Worm (Caenorhabditis elegans) whole organism, L1 larva: ENCODE measurements around the gene ced-8.
A peak's percentile ranks its signal among the peaks of the same experiment; 100 is the strongest.

Source experiments
- C34B4.2 ChIP-seq: sonication (generic microtip); optimal IDR thresholded peaks from 2 replicates; lab custom pipeline; 2017; ENCODE audit warnings: mild to moderate bottlenecking, missing genetic modification characterization, missing compliant biosample characterization
- aha-1 ChIP-seq: fragments of 150-350 bp; optimal IDR thresholded peaks from 2 replicates; lab custom pipeline; 2014; ENCODE audit warnings: missing biosample characterization, missing genetic modification characterization
- blmp-1 ChIP-seq: fragments of 150-350 bp; optimal IDR thresholded peaks from 2 replicates; lab custom pipeline; 2014; ENCODE audit warnings: missing biosample characterization, missing genetic modification characterization
- ceh-82 ChIP-seq, 3 experiments: fragments of 150-350 bp in 1 of 3; sonication (generic microtip) in 2 of 3; optimal IDR thresholded peaks; 2 replicates each; lab custom pipeline; 2014 to 2017; ENCODE audit warnings: missing biosample characterization in 3 of 3, missing genetic modification characterization in 3 of 3
- ceh-88 ChIP-seq: fragments of 200-800 bp; sonication (Bioruptor generic); IDR thresholded peaks from 2 replicates; pipeline ENCODE4 v1.3.6; 2022; ENCODE audit warnings: missing genetic modification characterization, missing compliant biosample characterization
- ceh-90 ChIP-seq: sonication (generic microtip); optimal IDR thresholded peaks from 2 replicates; lab custom pipeline; 2016; ENCODE audit warnings: missing genetic modification characterization, missing compliant biosample characterization
- ces-1 ChIP-seq: fragments of 150-350 bp; optimal IDR thresholded peaks from 2 replicates; lab custom pipeline; 2014; ENCODE audit warnings: missing biosample characterization, missing genetic modification reagents, missing genetic modification characterization
- dpl-1 ChIP-seq, 3 experiments: fragments of 150-350 bp in 2 of 3; sonication (generic microtip) in 1 of 3; optimal IDR thresholded peaks; 2 replicates each; lab custom pipeline; 2014 to 2017; ENCODE audit warnings: missing biosample characterization in 3 of 3, missing genetic modification characterization in 3 of 3, missing genetic modification reagents in 3 of 3
- dsc-1 ChIP-seq: sonication (generic microtip); optimal IDR thresholded peaks from 2 replicates; lab custom pipeline; 2016; ENCODE audit warnings: mild to moderate bottlenecking, missing genetic modification characterization, missing compliant biosample characterization
- efl-3 ChIP-seq: fragments of 200-800 bp; sonication (Bioruptor generic); optimal IDR thresholded peaks from 2 replicates; lab custom pipeline; 2018; ENCODE audit warnings: mild to moderate bottlenecking, missing genetic modification characterization, missing compliant biosample characterization
- egl-13 ChIP-seq: sonication (generic microtip); optimal IDR thresholded peaks from 2 replicates; lab custom pipeline; 2016; ENCODE audit warnings: missing genotype, missing genetic modification reagents, missing genetic modification characterization, missing compliant biosample characterization
- egl-27 ChIP-seq, 2 experiments: fragments of 150-350 bp in 1 of 2; sonication (generic microtip); optimal IDR thresholded peaks; 3 replicates each; lab custom pipeline; 2017 to 2018; ENCODE audit warnings: missing biosample characterization in 2 of 2, missing genetic modification characterization in 2 of 2, missing genetic modification reagents in 2 of 2
- elt-3 ChIP-seq, 6 experiments: fragments of 150-350 bp in 1 of 6; sonication (generic microtip); optimal IDR thresholded peaks; 2 replicates each; lab custom pipeline; 2017 to 2018; ENCODE audit warnings: missing biosample characterization in 6 of 6, missing genetic modification characterization in 6 of 6, inconsistent platforms in 1 of 6
- fkh-8 ChIP-seq: sonication (generic microtip); optimal IDR thresholded peaks from 2 replicates; lab custom pipeline; 2016; ENCODE audit warnings: mild to moderate bottlenecking, missing genetic modification characterization, missing compliant biosample characterization
- fos-1 ChIP-seq: fragments of 150-350 bp; optimal IDR thresholded peaks from 2 replicates; lab custom pipeline; 2014; ENCODE audit warnings: missing biosample characterization, missing genetic modification characterization
- hlh-17 ChIP-seq: fragments of 200-800 bp; sonication (Bioruptor generic); optimal IDR thresholded peaks from 2 replicates; lab custom pipeline; 2018; ENCODE audit warnings: missing genetic modification characterization, mild to moderate bottlenecking, missing compliant biosample characterization, moderate library complexity, borderline replicate concordance
- hlh-4 ChIP-seq: sonication (generic microtip); optimal IDR thresholded peaks from 2 replicates; lab custom pipeline; 2016; ENCODE audit warnings: mild to moderate bottlenecking, missing genetic modification characterization, missing compliant biosample characterization
- hpl-2 ChIP-seq: fragments of 150-350 bp; optimal IDR thresholded peaks from 2 replicates; lab custom pipeline; 2014; ENCODE audit warnings: missing biosample characterization, missing genetic modification reagents, missing genetic modification characterization
- irx-1 ChIP-seq: sonication (generic microtip); optimal IDR thresholded peaks from 2 replicates; lab custom pipeline; 2016; ENCODE audit warnings: missing genetic modification characterization, missing compliant biosample characterization
- isw-1 ChIP-seq: fragments of 200-800 bp; sonication (Bioruptor generic); IDR thresholded peaks from 2 replicates; pipeline ENCODE4 v1.3.6; 2022; ENCODE audit warnings: missing genetic modification characterization, missing compliant biosample characterization
- lin-15B ChIP-seq: fragments of 150-350 bp; sonication (generic microtip); optimal IDR thresholded peaks from 3 replicates; lab custom pipeline; 2014; ENCODE audit warnings: missing biosample characterization, missing genetic modification characterization
- lin-35 ChIP-seq, 2 experiments: fragments of 150-350 bp; optimal IDR thresholded peaks; 2 replicates each; lab custom pipeline; 2014; ENCODE audit warnings: missing biosample characterization in 2 of 2, missing genetic modification characterization in 2 of 2, missing genetic modification reagents in 2 of 2
- lir-3 ChIP-seq: sonication (generic microtip); optimal IDR thresholded peaks from 2 replicates; lab custom pipeline; 2016; ENCODE audit warnings: mild to moderate bottlenecking, missing genetic modification characterization, moderate library complexity, missing compliant biosample characterization; ENCODE audit not compliant: poor library complexity
- mab-9 ChIP-seq: fragments of 200-800 bp; sonication (Bioruptor generic); IDR thresholded peaks from 2 replicates; pipeline ENCODE4 v1.3.6; 2022; ENCODE audit warnings: missing genetic modification reagents, missing genetic modification characterization, missing compliant biosample characterization
- mdl-1 ChIP-seq, 2 experiments: fragments of 150-350 bp; optimal IDR thresholded peaks; 2 replicates each; lab custom pipeline; 2014 to 2017; ENCODE audit warnings: missing biosample characterization in 2 of 2, missing genetic modification characterization in 2 of 2, inconsistent platforms in 1 of 2
- mef-2 ChIP-seq: fragments of 150-350 bp; optimal IDR thresholded peaks from 2 replicates; lab custom pipeline; 2014; ENCODE audit warnings: missing biosample characterization, missing genetic modification characterization
- nhr-11 ChIP-seq: fragments of 150-350 bp; optimal IDR thresholded peaks from 2 replicates; lab custom pipeline; 2014; ENCODE audit warnings: missing biosample characterization, missing genetic modification characterization
- nhr-12 ChIP-seq: sonication (generic microtip); optimal IDR thresholded peaks from 2 replicates; lab custom pipeline; 2017; ENCODE audit warnings: missing biosample characterization, missing genetic modification characterization
- nhr-19 ChIP-seq: fragments of 200-800 bp; sonication (Bioruptor generic); conservative IDR thresholded peaks from 2 replicates; pipeline ENCODE4 v1.3.6; 2022; ENCODE audit warnings: missing genetic modification characterization, missing compliant biosample characterization
- nhr-20 ChIP-seq: sonication (generic microtip); optimal IDR thresholded peaks from 2 replicates; lab custom pipeline; 2016; ENCODE audit warnings: mild to moderate bottlenecking, missing genetic modification characterization, missing compliant biosample characterization
- nhr-47 ChIP-seq: sonication (generic microtip); optimal IDR thresholded peaks from 2 replicates; lab custom pipeline; 2016; ENCODE audit warnings: mild to moderate bottlenecking, missing genetic modification characterization, moderate library complexity, missing compliant biosample characterization
- nhr-71 ChIP-seq: sonication (generic microtip); optimal IDR thresholded peaks from 2 replicates; lab custom pipeline; 2016; ENCODE audit warnings: mild to moderate bottlenecking, missing genetic modification characterization, moderate library complexity, missing compliant biosample characterization
- nhr-76 ChIP-seq: sonication (generic microtip); optimal IDR thresholded peaks from 2 replicates; lab custom pipeline; 2017; ENCODE audit warnings: missing biosample characterization, missing genetic modification characterization
- nhr-77 ChIP-seq: fragments of 150-350 bp; optimal IDR thresholded peaks from 2 replicates; lab custom pipeline; 2014; ENCODE audit warnings: missing biosample characterization, missing genetic modification characterization
- nhr-85 ChIP-seq: sonication (generic microtip); peaks from one replicate; lab custom pipeline; 2016; ENCODE audit warnings: missing genetic modification characterization, inconsistent platforms, missing compliant biosample characterization
- nhr-90 ChIP-seq: sonication (generic microtip); optimal IDR thresholded peaks from 2 replicates; lab custom pipeline; 2016; ENCODE audit warnings: mild to moderate bottlenecking, missing genetic modification characterization, missing compliant biosample characterization; ENCODE audit not compliant: poor library complexity
- pag-3 ChIP-seq: sonication (generic microtip); optimal IDR thresholded peaks from 2 replicates; lab custom pipeline; 2017; ENCODE audit warnings: missing genetic modification characterization, mild to moderate bottlenecking, missing compliant biosample characterization, antibody characterized with exemption, borderline replicate concordance; ENCODE audit not compliant: insufficient read depth
- skn-1 ChIP-seq: fragments of 150-350 bp; optimal IDR thresholded peaks from 2 replicates; lab custom pipeline; 2014; ENCODE audit warnings: missing biosample characterization, missing genetic modification characterization
- snu-23 ChIP-seq: sonication (generic microtip); optimal IDR thresholded peaks from 2 replicates; lab custom pipeline; 2016; ENCODE audit warnings: missing genetic modification characterization, missing compliant biosample characterization
- sox-4 ChIP-seq: sonication (generic microtip); optimal IDR thresholded peaks from 2 replicates; lab custom pipeline; 2016; ENCODE audit warnings: missing genetic modification characterization, missing compliant biosample characterization
- sptf-1 ChIP-seq: fragments of 150-350 bp; optimal IDR thresholded peaks from 2 replicates; lab custom pipeline; 2014; ENCODE audit warnings: missing biosample characterization, missing genetic modification characterization
- tbx-2 ChIP-seq: sonication (generic microtip); optimal IDR thresholded peaks from 2 replicates; lab custom pipeline; 2016; ENCODE audit warnings: missing genetic modification characterization, missing compliant biosample characterization
- unc-130 ChIP-seq: fragments of 150-350 bp; optimal IDR thresholded peaks from 2 replicates; lab custom pipeline; 2017; ENCODE audit warnings: missing biosample characterization, missing genetic modification characterization, inconsistent platforms
- unc-30 ChIP-seq: sonication (generic microtip); optimal IDR thresholded peaks from 2 replicates; lab custom pipeline; 2017; ENCODE audit warnings: missing biosample characterization, missing genetic modification characterization
- xbp-1 ChIP-seq: sonication (generic microtip); optimal IDR thresholded peaks from 2 replicates; lab custom pipeline; 2016; ENCODE audit warnings: missing genetic modification characterization, missing compliant biosample characterization
- zip-4 ChIP-seq: fragments of 200-800 bp; sonication (Bioruptor generic); optimal IDR thresholded peaks from 2 replicates; lab custom pipeline; 2018; ENCODE audit warnings: mild to moderate bottlenecking, missing genetic modification characterization, moderate library complexity, missing compliant biosample characterization
- ztf-11 ChIP-seq, 2 experiments: sonication (generic microtip); optimal IDR thresholded peaks; 2 replicates each; lab custom pipeline; 2016 to 2017; ENCODE audit warnings: missing genetic modification characterization in 2 of 2, missing biosample characterization in 1 of 2, missing compliant biosample characterization in 1 of 2
- ztf-4 ChIP-seq: fragments of 150-350 bp; optimal IDR thresholded peaks from 2 replicates; lab custom pipeline; 2014; ENCODE audit warnings: missing biosample characterization, missing genetic modification characterization

ced-8 gene

DNA sequence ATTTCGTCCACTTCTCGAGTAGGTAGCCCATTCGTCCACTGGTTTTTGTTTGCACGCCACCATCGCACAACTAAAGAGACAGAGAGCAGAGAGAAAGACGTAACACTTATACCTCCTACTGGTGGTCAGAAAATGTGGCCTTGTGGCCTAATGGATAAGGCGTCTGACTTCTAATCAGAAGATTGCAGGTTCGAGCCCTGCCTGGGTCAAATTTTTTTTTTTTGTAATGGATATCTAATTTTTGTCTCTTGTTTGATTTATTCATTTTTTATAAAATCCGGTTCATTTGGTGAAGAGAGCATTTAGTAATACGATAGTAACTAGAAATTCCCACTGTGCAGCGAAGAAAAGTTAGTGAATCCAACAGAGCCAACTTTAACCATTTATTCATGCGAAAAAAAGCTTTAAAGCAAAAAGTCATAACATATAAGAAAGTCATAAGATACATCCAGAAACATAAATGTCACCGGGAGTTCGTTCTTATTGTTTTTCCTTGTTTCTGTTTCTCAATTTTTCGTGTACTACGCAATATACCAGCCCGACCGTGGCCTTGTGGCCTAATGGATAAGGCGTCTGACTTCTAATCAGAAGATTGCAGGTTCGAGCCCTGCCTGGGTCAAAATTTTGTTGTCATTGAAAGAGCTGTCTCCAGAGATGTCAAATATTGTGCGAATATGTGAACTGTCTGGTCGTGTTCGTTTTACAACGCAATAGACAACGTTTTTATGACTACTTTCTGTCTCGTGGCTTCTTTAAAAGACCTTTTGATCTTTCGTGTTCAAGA lies 30.5 kb downstream of the ced-8 start (continued):
- TF ChIP-seq tbx-2 (tag; lab: Kevin White, UChicago) (peak; percentile 59), ztf-4 (no peak), xbp-1 (tag; lab: Kevin White, UChicago) (peak; percentile 55), hlh-4 (tag; lab: Kevin White, UChicago) (no peak), sox-4 (tag; lab: Kevin White, UChicago) (peak; percentile 11), nhr-77 (tag; lab: Kevin White, UChicago) (no peak), mef-2 (tag; lab: Kevin White, UChicago) (no peak), mdl-1 (tag; optimal IDR thresholded peaks at IDR 0.05; lab: Kevin White, UChicago) (peak in 1 of 2 experiments; percentile 67), nhr-20 (peak; percentile 65), mab-9 (GFP tag; lab: Robert Waterston, UW) (0 out of 2 replicates have a peak, but pooled peaks have one; percentile 13), lin-15B (tag; lab: Kevin White, UChicago) (no peak), hpl-2 (GFP tag; lab: Kevin White, UChicago) (no peak)
- TF ChIP-seq, all 84 proteins: peak for 29

DNA sequence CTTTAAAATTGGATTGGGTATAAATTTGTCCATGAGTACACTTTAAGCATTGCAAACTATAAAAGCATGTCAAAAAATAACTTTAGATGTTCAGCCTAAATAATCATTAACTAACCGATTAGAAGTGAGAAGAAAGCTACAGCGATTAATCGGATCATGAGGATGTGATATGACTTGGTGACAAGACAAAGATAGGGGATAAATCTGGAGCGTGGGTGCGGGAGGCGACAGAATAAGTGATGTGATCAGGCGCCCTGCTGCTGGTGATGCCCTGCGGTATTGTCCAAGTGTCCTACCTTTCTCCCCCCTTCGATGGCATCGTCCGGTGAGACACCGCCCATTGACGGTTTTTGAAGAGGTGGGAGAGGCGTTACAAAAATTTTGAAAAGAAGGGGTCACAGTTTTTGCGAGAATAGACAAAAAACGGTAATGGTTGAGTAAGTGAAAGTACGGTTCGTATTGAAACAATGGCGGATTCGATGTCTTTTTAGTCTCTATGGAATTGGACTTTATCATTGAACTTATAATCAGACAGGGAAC lies 32.0 kb downstream of the ced-8 start, which contains the start of gene F41D9.2:
Gene F41D9.2, minus strand, starts transcription at position 304 of the 540 bp plus-strand sequence.
- TF ChIP-seq ceh-82 (tag; optimal IDR thresholded peaks at IDR 0.05; lab: Kevin White, UChicago) (no peak), hlh-17 (no peak), nhr-71 (tag; lab: Kevin White, UChicago) (no peak), nhr-47 (tag; lab: Kevin White, UChicago) (no peak), efl-3 (GFP tag; lab: Kevin White, UChicago) (no peak), nhr-90 (no peak), fkh-8 (tag; lab: Kevin White, UChicago) (no peak), sox-4 (tag; lab: Kevin White, UChicago) (no peak), isw-1 (GFP tag; lab: Robert Waterston, UW) (no peak), unc-30 (no peak), hlh-4 (tag; lab: Kevin White, UChicago) (no peak), irx-1 (tag; lab: Kevin White, UChicago) (no peak), snu-23 (GFP tag; lab: Kevin White, UChicago) (peak; percentile 24), skn-1 (tag; lab: Kevin White, UChicago) (no peak), lir-3 (tag; lab: Kevin White, UChicago) (no peak), sptf-1 (tag; lab: Kevin White, UChicago) (no peak), ceh-90 (tag; lab: Kevin White, UChicago) (no peak), nhr-20 (peak; percentile 8), pag-3 (tag; lab: Kevin White, UChicago) (no peak), mab-9 (GFP tag; lab: Robert Waterston, UW) (no peak), nhr-76 (tag; lab: Kevin White, UChicago) (no peak), nhr-19 (GFP tag; lab: Robert Waterston, UW) (no peak), fos-1 (tag; lab: Kevin White, UChicago) (no peak), elt-3 (tag; optimal IDR thresholded peaks at IDR 0.05; lab: Kevin White, UChicago) (peak in 2 of 6 experiments; percentile 7 to 30), C34B4.2 (tag; lab: Kevin White, UChicago) (no peak), lin-35 (GFP tag; optimal IDR thresholded peaks at IDR 0.05; lab: Kevin White, UChicago) (no peak), egl-13 (tag; lab: Kevin White, UChicago) (no peak), nhr-85 (peak; percentile 80), nhr-12 (tag; lab: Kevin White, UChicago) (no peak), tbx-2 (tag; lab: Kevin White, UChicago) (no peak), ztf-11 (tag; optimal IDR thresholded peaks at IDR 0.05; lab: Kevin White, UChicago) (no peak), unc-130 (tag; lab: Kevin White, UChicago) (no peak), egl-27 (tag; optimal IDR thresholded peaks at IDR 0.05; lab: Kevin White, UChicago) (no peak), zip-4 (GFP tag; lab: Kevin White, UChicago) (no peak), aha-1 (tag; lab: Kevin White, UChicago) (no peak), ces-1 (GFP tag; lab: Kevin White, UChicago) (no peak), xbp-1 (tag; lab: Kevin White, UChicago) (no peak), dpl-1 (GFP tag; optimal IDR thresholded peaks at IDR 0.05; lab: Kevin White, UChicago) (no peak), ceh-88 (GFP tag; lab: Robert Waterston, UW) (no peak), nhr-11 (no peak), blmp-1 (tag; lab: Kevin White, UChicago) (peak; percentile 61), dsc-1 (tag; lab: Kevin White, UChicago) (no peak)
